Fruit fly (Drosophila melanogaster) whole organism, adult: ENCODE measurements around the gene Or85c.

Experiments used
- CG11617 ChIP-seq: fragments of 200-800 bp; sonication (Bioruptor generic); optimal IDR thresholded peaks from 2 replicates; lab custom pipeline; 2017; ENCODE audit warnings: mild to moderate bottlenecking, missing biosample characterization, missing genetic modification reagents, missing genetic modification characterization
- CG12768 ChIP-seq: fragments of 200-800 bp; sonication (Bioruptor generic); optimal IDR thresholded peaks from 2 replicates; lab custom pipeline; 2017; ENCODE audit warnings: missing biosample characterization, missing genetic modification characterization, mild to moderate bottlenecking, moderate library complexity, missing genetic modification reagents
- CG14711 ChIP-seq: fragments of 200-800 bp; sonication (Bioruptor generic); optimal IDR thresholded peaks from 2 replicates; lab custom pipeline; 2018; ENCODE audit warnings: missing biosample characterization, mild to moderate bottlenecking, missing genetic modification characterization, moderate library complexity
- CG33017 ChIP-seq: fragments of 200-800 bp; sonication (Bioruptor generic); optimal IDR thresholded peaks from 2 replicates; lab custom pipeline; 2018; ENCODE audit warnings: missing biosample characterization, mild to moderate bottlenecking, missing genetic modification characterization, moderate library complexity
- Clk ChIP-seq: fragments of 200-800 bp; sonication (Bioruptor generic); optimal IDR thresholded peaks from 2 replicates; lab custom pipeline; 2017; ENCODE audit warnings: missing biosample characterization, missing genetic modification characterization
- Hr96 ChIP-seq: fragments of 200-800 bp; sonication (Bioruptor generic); optimal IDR thresholded peaks from 2 replicates; lab custom pipeline; 2016; ENCODE audit warnings: missing biosample characterization, missing genetic modification characterization
- Mnt ChIP-seq: fragments of 200-800 bp; sonication (Bioruptor generic); optimal IDR thresholded peaks from 2 replicates; lab custom pipeline; 2016; ENCODE audit warnings: missing biosample characterization, mild to moderate bottlenecking, missing genetic modification characterization
- bab1 ChIP-seq: fragments of 200-800 bp; sonication (Bioruptor generic); optimal IDR thresholded peaks from 3 replicates; lab custom pipeline; 2019; ENCODE audit warnings: missing biosample characterization, mild to moderate bottlenecking, missing genetic modification characterization, moderate library complexity
- cnc ChIP-seq, 2 experiments: fragments of >200 bp; optimal IDR thresholded peaks; 2 replicates each; lab custom pipeline; 2017
- kay ChIP-seq: fragments of 200-800 bp; sonication (Bioruptor generic); peaks from one replicate; lab custom pipeline; 2016; ENCODE audit warnings: missing biosample characterization, missing genetic modification characterization, borderline replicate concordance
- tj ChIP-seq: fragments of 200-800 bp; sonication (Bioruptor generic); optimal IDR thresholded peaks from 3 replicates; lab custom pipeline; 2017; ENCODE audit warnings: missing biosample characterization, mild to moderate bottlenecking, missing genetic modification characterization, moderate library complexity

dm6 chr3R:8482881-8483280, 29.9 kb downstream of the Or85c start:
- no peak for TF ChIP-seq kay (GFP tag; lab: Kevin White, UChicago)
- no peak for TF ChIP-seq Mnt (GFP tag; lab: Kevin White, UChicago)
- TF ChIP-seq bab1 (GFP tag; lab: Kevin White, UChicago): no peak
- TF ChIP-seq CG14711 (tag; lab: Kevin White, UChicago): no peak
- no peak for TF ChIP-seq Clk
- no peak for TF ChIP-seq CG12768 (GFP tag; lab: Kevin White, UChicago)
- TF ChIP-seq CG11617: no peak
- TF ChIP-seq tj (GFP tag; lab: Kevin White, UChicago): no peak
- no peak for TF ChIP-seq CG33017 (tag; lab: Kevin White, UChicago)
- TF ChIP-seq cnc (optimal IDR thresholded peaks at IDR 0.05; lab: Kevin White, UChicago): no peak
- TF ChIP-seq Hr96 (GFP tag; lab: Kevin White, UChicago): no peak
